Worm (Caenorhabditis elegans): ENCODE data around the gene pqn-39.

ce11 chrX:14015366-14015765 lies 46.9 kb upstream of the pqn-39 start, which contains the start of gene C04C11.25:
- no peak for TF ChIP-seq Y22D7AL.16 (tag; optimal IDR thresholded peaks at IDR 0.05)
- no peak for TF ChIP-seq F13H6.1 (tag; optimal IDR thresholded peaks at IDR 0.05)
- no peak for TF ChIP-seq ceh-48 (tag; optimal IDR thresholded peaks at IDR 0.05)
- no peak for TF ChIP-seq nhr-232 (tag; optimal IDR thresholded peaks at IDR 0.05)
- TF ChIP-seq dve-1 (tag; optimal IDR thresholded peaks at IDR 0.05) = no peak
- TF ChIP-seq fkh-10 (GFP tag; optimal IDR thresholded peaks at IDR 0.05) = no peak
- no peak for TF ChIP-seq ztf-16 (tag; optimal IDR thresholded peaks at IDR 0.05)
- no peak for TF ChIP-seq ama-1 (optimal IDR thresholded peaks at IDR 0.05)
- TF ChIP-seq hlh-6 (tag; optimal IDR thresholded peaks at IDR 0.05) = no peak
- TF ChIP-seq unc-55 (GFP tag; optimal IDR thresholded peaks at IDR 0.05) = no peak
- TF ChIP-seq ceh-14 (tag; optimal IDR thresholded peaks at IDR 0.05) = no peak
- no peak for TF ChIP-seq unc-42 (tag; optimal IDR thresholded peaks at IDR 0.05)
